Fruit fly (Drosophila melanogaster) whole organism, prepupa: Measurements from ENCODE around the gene CG1703.

Experiments
- Blimp-1 ChIP-seq: fragments of 200-800 bp; sonication (Bioruptor generic); optimal IDR thresholded peaks from 3 replicates; lab custom pipeline; 2017; ENCODE audit warnings: missing biosample characterization, missing genetic modification characterization, mild to moderate bottlenecking, moderate library complexity, missing genetic modification reagents
- CG10631 ChIP-seq: fragments of 200-800 bp; sonication (Bioruptor generic); optimal IDR thresholded peaks from 2 replicates; lab custom pipeline; 2016; ENCODE audit warnings: missing biosample characterization, missing genetic modification characterization
- CG11294 ChIP-seq: fragments of 200-800 bp; sonication (Bioruptor generic); IDR thresholded peaks from 2 replicates; pipeline ENCODE4 v1.3.6; 2022; ENCODE audit warnings: missing biosample characterization, missing genetic modification characterization
- CG11762 ChIP-seq: fragments of 200-800 bp; sonication (Bioruptor generic); optimal IDR thresholded peaks from 3 replicates; lab custom pipeline; 2016; ENCODE audit warnings: missing biosample characterization, missing genetic modification characterization; ENCODE audit not compliant: insufficient read depth
- CG11902 ChIP-seq: fragments of 200-800 bp; sonication (Bioruptor generic); optimal IDR thresholded peaks from 3 replicates; lab custom pipeline; 2016; ENCODE audit warnings: missing biosample characterization, missing genetic modification characterization
- CG15336 ChIP-seq: fragments of 200-800 bp; sonication (Bioruptor generic); IDR thresholded peaks from 2 replicates; pipeline ENCODE4 v1.3.6; 2022; ENCODE audit warnings: missing biosample characterization, missing genetic modification characterization
- CG1621 ChIP-seq: fragments of 200-800 bp; sonication (Bioruptor generic); optimal IDR thresholded peaks from 3 replicates; lab custom pipeline; 2018; ENCODE audit warnings: missing biosample characterization, mild to moderate bottlenecking, missing genetic modification characterization
- CG16779 ChIP-seq: fragments of 200-800 bp; sonication (Bioruptor generic); optimal IDR thresholded peaks from 3 replicates; lab custom pipeline; 2017; ENCODE audit warnings: missing biosample characterization, mild to moderate bottlenecking, missing genetic modification characterization
- CG3032 ChIP-seq: fragments of 200-800 bp; optimal IDR thresholded peaks from 2 replicates; lab custom pipeline; 2019; ENCODE audit warnings: missing biosample characterization, mild to moderate bottlenecking, missing genetic modification characterization, moderate library complexity
- CG31627 ChIP-seq: fragments of 200-800 bp; sonication (Bioruptor generic); optimal IDR thresholded peaks from 3 replicates; lab custom pipeline; 2016; ENCODE audit warnings: missing biosample characterization, missing genetic modification characterization
- CG34406 ChIP-seq: fragments of 200-800 bp; sonication (Bioruptor generic); optimal IDR thresholded peaks from 3 replicates; lab custom pipeline; 2016; ENCODE audit warnings: missing biosample characterization, missing genetic modification characterization
- CG4318 ChIP-seq: fragments of 200-800 bp; sonication (Bioruptor generic); optimal IDR thresholded peaks from 3 replicates; lab custom pipeline; 2017; ENCODE audit warnings: missing biosample characterization, mild to moderate bottlenecking, missing genetic modification characterization
- CG6163 ChIP-seq: fragments of 200-800 bp; sonication (Bioruptor generic); IDR thresholded peaks from 3 replicates; pipeline ENCODE4 v1.3.6; 2022; ENCODE audit warnings: missing biosample characterization, missing genetic modification characterization
- CG6276 ChIP-seq: fragments of 200-800 bp; sonication (Bioruptor generic); optimal IDR thresholded peaks from 2 replicates; lab custom pipeline; 2017; ENCODE audit warnings: missing biosample characterization, mild to moderate bottlenecking, missing genetic modification characterization
- CG6808 ChIP-seq: fragments of 200-800 bp; sonication (Bioruptor generic); optimal IDR thresholded peaks from 3 replicates; lab custom pipeline; 2017; ENCODE audit warnings: missing biosample characterization, missing genetic modification characterization, mild to moderate bottlenecking, moderate library complexity, missing genetic modification reagents
- CG6854 ChIP-seq: fragments of 200-800 bp; sonication (Bioruptor generic); optimal IDR thresholded peaks from 2 replicates; lab custom pipeline; 2017; ENCODE audit warnings: missing biosample characterization, mild to moderate bottlenecking, missing genetic modification characterization
- CG7368 ChIP-seq: fragments of 200-800 bp; sonication (Bioruptor generic); optimal IDR thresholded peaks from 3 replicates; lab custom pipeline; 2016; ENCODE audit warnings: missing biosample characterization, missing genetic modification characterization
- CG8119 ChIP-seq: fragments of 200-800 bp; sonication (Bioruptor generic); IDR thresholded peaks from 3 replicates; pipeline ENCODE4 v1.3.6; 2022; ENCODE audit warnings: missing biosample characterization, missing genetic modification characterization
- CG8319 ChIP-seq: fragments of 200-800 bp; sonication (Bioruptor generic); optimal IDR thresholded peaks from 3 replicates; lab custom pipeline; 2016; ENCODE audit warnings: missing biosample characterization, missing genetic modification characterization
- CG8632 ChIP-seq: fragments of 200-800 bp; sonication (Bioruptor generic); optimal IDR thresholded peaks from 3 replicates; lab custom pipeline; 2016; ENCODE audit warnings: missing biosample characterization, missing genetic modification characterization
- CG9139 ChIP-seq: fragments of 200-800 bp; sonication (Bioruptor generic); optimal IDR thresholded peaks from 3 replicates; lab custom pipeline; 2017; ENCODE audit warnings: missing biosample characterization, mild to moderate bottlenecking, missing genetic modification characterization
- Eip78C ChIP-seq: fragments of 200-800 bp; sonication (Bioruptor generic); peaks from one replicate; lab custom pipeline; 2016; ENCODE audit warnings: missing biosample characterization, missing genetic modification characterization
- Ets21C ChIP-seq: fragments of 200-800 bp; sonication (Bioruptor generic); optimal IDR thresholded peaks from 3 replicates; lab custom pipeline; 2016; ENCODE audit warnings: missing biosample characterization, missing genetic modification characterization
- Ets96B ChIP-seq: fragments of 200-800 bp; optimal IDR thresholded peaks from 2 replicates; lab custom pipeline; 2019; ENCODE audit warnings: missing biosample characterization, mild to moderate bottlenecking, missing genetic modification characterization, moderate library complexity
- Hr38 ChIP-seq: sonication (Bioruptor generic); optimal IDR thresholded peaks from 2 replicates; lab custom pipeline; 2016; ENCODE audit warnings: missing biosample characterization, missing genetic modification characterization
- Hr39 ChIP-seq: fragments of 200-800 bp; sonication (Bioruptor generic); optimal IDR thresholded peaks from 2 replicates; lab custom pipeline; 2016; ENCODE audit warnings: missing biosample characterization, missing genetic modification characterization
- Lpt ChIP-seq: fragments of 200-800 bp; sonication (Bioruptor generic); optimal IDR thresholded peaks from 3 replicates; lab custom pipeline; 2016; ENCODE audit warnings: missing biosample characterization, missing genetic modification characterization
- Met ChIP-seq: fragments of 200-800 bp; sonication (Bioruptor generic); optimal IDR thresholded peaks from 3 replicates; lab custom pipeline; 2016; ENCODE audit warnings: missing biosample characterization, missing genetic modification characterization
- OdsH ChIP-seq: fragments of 200-800 bp; sonication (Bioruptor generic); optimal IDR thresholded peaks from 3 replicates; lab custom pipeline; 2016; ENCODE audit warnings: missing biosample characterization, missing genetic modification characterization
- Smox ChIP-seq: fragments of 200-800 bp; sonication (Bioruptor generic); optimal IDR thresholded peaks from 3 replicates; lab custom pipeline; 2016; ENCODE audit warnings: missing biosample characterization, missing genetic modification characterization
- Sox14 ChIP-seq: fragments of 200-800 bp; sonication (Bioruptor generic); optimal IDR thresholded peaks from 3 replicates; lab custom pipeline; 2016; ENCODE audit warnings: missing biosample characterization, missing genetic modification characterization
- achi ChIP-seq: fragments of 200-800 bp; sonication (Bioruptor generic); optimal IDR thresholded peaks from 3 replicates; lab custom pipeline; 2016; ENCODE audit warnings: missing biosample characterization, missing genetic modification characterization
- acj6 ChIP-seq: fragments of 200-800 bp; sonication (Bioruptor generic); optimal IDR thresholded peaks from 3 replicates; lab custom pipeline; 2016; ENCODE audit warnings: missing biosample characterization, missing genetic modification characterization
- cyc ChIP-seq: fragments of 200-800 bp; sonication (Bioruptor generic); optimal IDR thresholded peaks from 3 replicates; lab custom pipeline; 2016; ENCODE audit warnings: missing biosample characterization, missing genetic modification characterization
- dac ChIP-seq: fragments of 200-800 bp; sonication (Bioruptor generic); optimal IDR thresholded peaks from 2 replicates; lab custom pipeline; 2017; ENCODE audit warnings: missing biosample characterization, mild to moderate bottlenecking, missing genetic modification characterization
- dsx ChIP-seq: fragments of 200-800 bp; optimal IDR thresholded peaks from 3 replicates; lab custom pipeline; 2019; ENCODE audit warnings: missing biosample characterization, mild to moderate bottlenecking, missing genetic modification characterization, moderate library complexity; ENCODE audit not compliant: poor library complexity, severe bottlenecking
- fd59A ChIP-seq: fragments of 200-800 bp; sonication (Bioruptor generic); optimal IDR thresholded peaks from 2 replicates; lab custom pipeline; 2017; ENCODE audit warnings: missing biosample characterization, mild to moderate bottlenecking, missing genetic modification characterization, missing genetic modification reagents
- fd85E ChIP-seq: fragments of 200-800 bp; sonication (Bioruptor generic); optimal IDR thresholded peaks from 3 replicates; lab custom pipeline; 2016; ENCODE audit warnings: missing biosample characterization, missing genetic modification characterization
- fkh ChIP-seq: fragments of 200-800 bp; sonication (Bioruptor generic); optimal IDR thresholded peaks from 3 replicates; lab custom pipeline; 2017; ENCODE audit warnings: missing biosample characterization, mild to moderate bottlenecking, missing genetic modification characterization, moderate library complexity
- lz ChIP-seq: fragments of 200-800 bp; sonication (Bioruptor generic); optimal IDR thresholded peaks from 3 replicates; lab custom pipeline; 2016; ENCODE audit warnings: missing biosample characterization, missing genetic modification characterization

Gene CG1703

DNA sequence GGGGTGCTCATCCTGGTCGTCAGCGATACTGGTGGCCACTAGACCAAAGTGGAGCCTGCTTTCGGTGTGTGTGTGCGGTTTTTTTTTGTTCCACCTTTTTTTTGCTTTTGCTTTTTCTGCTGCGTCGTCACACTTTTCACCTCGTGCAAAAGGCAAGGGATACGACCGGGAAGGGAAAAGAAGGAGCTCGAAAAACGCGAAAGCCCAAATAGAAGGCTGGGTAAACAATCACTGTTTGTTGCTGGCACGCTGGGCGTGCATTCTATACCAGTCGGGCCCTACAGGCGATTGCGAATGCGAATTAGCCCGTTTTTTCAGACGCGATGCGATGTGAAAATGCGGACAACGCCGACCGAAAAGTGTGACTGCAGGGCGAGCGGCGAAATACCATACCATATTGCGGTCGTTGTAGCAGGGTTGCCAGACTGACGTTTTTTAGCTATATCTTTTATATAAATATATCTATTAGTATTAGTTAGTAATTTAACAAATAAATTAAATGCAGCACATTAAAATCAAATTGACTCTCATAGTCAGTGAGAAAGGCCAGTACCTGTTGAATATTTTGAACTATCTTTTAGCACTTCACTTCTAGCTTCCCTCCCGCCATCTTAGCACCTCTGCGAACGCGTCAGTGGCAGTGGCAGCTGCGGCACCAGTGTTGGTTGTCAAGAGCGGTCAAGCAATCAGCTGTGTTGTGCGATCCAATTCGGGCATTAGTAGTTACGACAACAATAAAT, 41.6 kb upstream of the CG1703 start, which contains the start of the genes Polr2A and CG11699 (continued):
- TF ChIP-seq CG8119 (GFP tag; lab: Robert Waterston, UW) = peak; percentile 66; the same call in 1 of the 3 replicates
- no peak for TF ChIP-seq Lpt (GFP tag; lab: Kevin White, UChicago)
- peak; percentile 2 for TF ChIP-seq CG9139 (GFP tag; lab: Kevin White, UChicago)
- peak; percentile 31 for TF ChIP-seq Ets96B (tag; lab: Kevin White, UChicago)
- TF ChIP-seq Hr38 (GFP tag; lab: Kevin White, UChicago) = no peak
- no peak for TF ChIP-seq CG7368 (GFP tag; lab: Kevin White, UChicago)
- TF ChIP-seq CG15336 (GFP tag; lab: Robert Waterston, UW) = peak; percentile 57
- TF ChIP-seq OdsH (GFP tag; lab: Kevin White, UChicago) = no peak
- no peak for TF ChIP-seq CG4318 (GFP tag; lab: Kevin White, UChicago)
- peak; percentile 38 for TF ChIP-seq achi (GFP tag; lab: Kevin White, UChicago)
- peak; percentile 6 for TF ChIP-seq CG6854
- peak; percentile 64 for TF ChIP-seq CG6808 (GFP tag; lab: Kevin White, UChicago)
- TF ChIP-seq fd59A (GFP tag; lab: Kevin White, UChicago) = no peak
- TF ChIP-seq cyc (GFP tag; lab: Kevin White, UChicago) = peak; percentile 8

DNA sequence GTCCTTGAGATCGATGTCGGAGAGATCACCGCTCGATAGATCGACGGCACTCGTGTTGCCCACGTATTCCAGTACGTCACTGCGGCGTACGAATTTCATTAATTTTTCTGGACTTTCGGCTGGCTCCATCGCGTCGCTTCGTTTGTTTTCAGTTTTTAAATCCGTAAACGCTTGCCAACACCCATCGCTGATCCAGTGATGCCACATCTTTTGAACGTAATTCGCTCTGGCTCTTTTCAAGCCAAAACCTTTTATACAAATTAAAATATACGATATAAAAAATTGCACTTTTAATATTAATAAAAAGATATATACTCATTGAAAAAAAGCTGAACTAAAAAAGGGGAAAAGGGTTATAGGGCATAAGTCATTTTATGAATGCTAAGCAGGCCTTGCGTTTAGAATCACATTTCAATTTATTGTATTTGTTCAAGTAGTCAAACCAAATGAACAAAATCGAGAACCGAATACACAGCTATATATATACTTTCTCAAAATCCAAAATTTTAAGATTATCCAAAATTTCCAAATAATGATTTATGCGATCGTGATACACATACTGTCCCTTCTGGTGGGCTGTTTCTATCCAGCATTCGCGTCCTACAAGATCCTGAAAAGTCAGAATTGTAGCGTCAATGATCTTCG, 39.3 kb upstream of the CG1703 start, which contains the start of the genes Kmn1 and Reepl1:
Gene Kmn1, minus strand, starts transcription at position 173 of the 645 bp plus-strand sequence.
Gene Reepl1, plus strand, starts transcription at position 438 of the 645 bp plus-strand sequence.
- peak; percentile 7 for TF ChIP-seq Hr39 (GFP tag; lab: Kevin White, UChicago)
- TF ChIP-seq Eip78C (GFP tag; lab: Kevin White, UChicago) = no peak

DNA sequence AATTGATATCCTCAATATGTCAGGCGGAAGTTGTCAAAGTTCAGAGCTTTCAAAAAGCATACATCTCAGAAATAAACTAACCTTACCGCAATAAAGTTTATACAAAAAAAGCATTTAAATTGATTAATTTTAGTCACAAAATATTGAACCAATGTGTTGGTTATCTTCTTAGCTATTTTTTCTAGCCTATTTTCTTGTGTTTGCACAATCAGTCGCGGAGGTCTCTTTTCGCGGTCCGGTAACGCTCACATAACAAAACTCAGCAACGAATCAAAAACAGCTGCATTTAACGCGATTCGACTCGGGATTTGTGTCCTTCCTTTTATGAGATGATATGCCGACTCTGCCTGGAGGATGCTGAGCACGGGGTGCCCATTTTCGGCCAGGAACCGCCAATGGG, 38.2 kb upstream of the CG1703 start, which contains the start of gene CG11696:
Gene CG11696, plus strand, starts transcription at position 203 of the 400 bp plus-strand sequence.
- no peak for TF ChIP-seq CG8119 (GFP tag; lab: Robert Waterston, UW)
- TF ChIP-seq Met (GFP tag; lab: Kevin White, UChicago) = no peak
- TF ChIP-seq Eip78C (GFP tag; lab: Kevin White, UChicago) = peak; percentile 37
- no peak for TF ChIP-seq Ets96B (tag; lab: Kevin White, UChicago)

DNA sequence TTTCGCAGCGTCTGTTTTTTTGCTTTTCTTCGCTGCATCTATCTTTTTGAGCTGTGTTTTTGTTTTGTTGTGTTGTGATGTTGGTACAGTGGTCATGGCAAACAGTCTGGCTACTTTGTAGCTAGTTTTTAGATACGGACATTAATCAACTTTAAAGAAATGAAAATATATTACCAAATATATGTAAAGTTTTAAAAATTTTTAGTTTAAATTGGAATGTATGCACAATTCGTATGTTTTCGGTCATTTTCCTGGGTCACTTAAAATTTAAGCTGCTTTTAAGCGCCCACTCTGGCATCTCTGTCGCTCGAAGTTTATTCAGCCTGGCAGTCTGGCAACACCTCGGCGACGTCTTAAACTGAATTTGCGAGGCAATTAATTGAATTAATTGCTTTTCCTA, 35.2 kb upstream of the CG1703 start, which contains the start of gene CG11695:
Gene CG11695, plus strand, starts transcription at position 344 of the 400 bp plus-strand sequence.
- TF ChIP-seq CG3032 (tag; lab: Kevin White, UChicago) (peak; percentile 77), Ets96B (tag; lab: Kevin White, UChicago) (peak; percentile 64), Blimp-1 (GFP tag; lab: Kevin White, UChicago) (no peak), fd85E (GFP tag; lab: Kevin White, UChicago) (no peak), CG31627 (peak; percentile 67), Sox14 (GFP tag; lab: Kevin White, UChicago) (peak; percentile 68), CG11294 (GFP tag; lab: Robert Waterston, UW) (peak; percentile 58), CG11902 (peak; percentile 48), fd59A (GFP tag; lab: Kevin White, UChicago) (peak; percentile 53), CG6163 (GFP tag; lab: Robert Waterston, UW) (peak; percentile 66), Ets21C (GFP tag; lab: Kevin White, UChicago) (peak; percentile 30), Eip78C (GFP tag; lab: Kevin White, UChicago) (peak; percentile 82), lz (GFP tag; lab: Kevin White, UChicago) (peak; percentile 70), dsx (GFP tag; lab: Kevin White, UChicago) (peak; percentile 52), CG9139 (GFP tag; lab: Kevin White, UChicago) (peak; percentile 4), Smox (GFP tag; lab: Kevin White, UChicago) (peak; percentile 61), CG8319 (no peak), CG1621 (tag; lab: Kevin White, UChicago) (peak; percentile 42), CG15336 (GFP tag; lab: Robert Waterston, UW) (peak; percentile 55), CG8119 (GFP tag; lab: Robert Waterston, UW) (0 out of 3 replicates have a peak, but pooled peaks have one; percentile 53), CG6808 (GFP tag; lab: Kevin White, UChicago) (peak; percentile 70), cyc (GFP tag; lab: Kevin White, UChicago) (peak; percentile 65), CG6276 (GFP tag; lab: Kevin White, UChicago) (no peak), CG10631 (GFP tag; lab: Kevin White, UChicago) (peak; percentile 69), dac (peak; percentile 44), CG16779 (tag; lab: Kevin White, UChicago) (no peak), Hr38 (GFP tag; lab: Kevin White, UChicago) (no peak), Lpt (GFP tag; lab: Kevin White, UChicago) (peak; percentile 49), CG34406 (peak; percentile 51), CG8632 (peak; percentile 29), acj6 (GFP tag; lab: Kevin White, UChicago) (peak; percentile 71), fkh (GFP tag; lab: Kevin White, UChicago) (peak; percentile 77), CG11762 (GFP tag; lab: Kevin White, UChicago) (peak; percentile 13)
